Worm (Caenorhabditis elegans) whole organism, young adult: ENCODE measurements around the gene T21B10.3.

Experiments used
- B0035.1 ChIP-seq: sonication (generic microtip); optimal IDR thresholded peaks from 2 replicates; lab custom pipeline; 2016; ENCODE audit warnings: missing genetic modification characterization, mild to moderate bottlenecking, missing compliant biosample characterization, missing genotype, missing genetic modification reagents
- B0336.3 ChIP-seq: fragments of 200-800 bp; sonication (Bioruptor generic); IDR thresholded peaks from 2 replicates; pipeline ENCODE4 v1.3.6; 2022; ENCODE audit warnings: missing genetic modification characterization, missing compliant biosample characterization
- C17E4.6 ChIP-seq: fragments of 200-800 bp; sonication (Bioruptor generic); IDR thresholded peaks from 2 replicates; pipeline ENCODE4 v1.3.6; 2022; ENCODE audit warnings: missing genetic modification reagents, missing genetic modification characterization, missing compliant biosample characterization
- F10E7.11 ChIP-seq: sonication (generic microtip); optimal IDR thresholded peaks from 2 replicates; lab custom pipeline; 2017; ENCODE audit warnings: mild to moderate bottlenecking, missing genetic modification characterization, moderate library complexity, missing compliant biosample characterization
- F39B2.1 ChIP-seq: fragments of 200-800 bp; sonication (Bioruptor generic); IDR thresholded peaks from 2 replicates; pipeline ENCODE4 v1.3.6; 2022; ENCODE audit warnings: missing genetic modification reagents, missing genetic modification characterization, missing compliant biosample characterization
- F57A8.1 ChIP-seq: fragments of 200-800 bp; sonication (Bioruptor generic); optimal IDR thresholded peaks from 2 replicates; lab custom pipeline; 2018; ENCODE audit warnings: mild to moderate bottlenecking, missing genetic modification characterization, moderate library complexity, missing compliant biosample characterization
- Y67H2A.10 ChIP-seq: fragments of 200-800 bp; sonication (Bioruptor generic); conservative IDR thresholded peaks from 2 replicates; pipeline ENCODE4 v1.3.6; 2022; ENCODE audit warnings: missing genetic modification reagents, missing genetic modification characterization, missing compliant biosample characterization
- Y79H2A.3 ChIP-seq: fragments of 200-800 bp; sonication (Bioruptor generic); conservative IDR thresholded peaks from 2 replicates; pipeline ENCODE4 v1.3.6; 2022; ENCODE audit warnings: missing genetic modification reagents, missing genetic modification characterization, missing compliant biosample characterization
- ZK185.1 ChIP-seq: sonication (generic microtip); optimal IDR thresholded peaks from 2 replicates; lab custom pipeline; 2016; ENCODE audit warnings: mild to moderate bottlenecking, missing genetic modification characterization, missing compliant biosample characterization; ENCODE audit not compliant: poor library complexity, severe bottlenecking
- aptf-2 ChIP-seq: fragments of 200-800 bp; sonication (Bioruptor generic); conservative IDR thresholded peaks from 2 replicates; pipeline ENCODE4 v1.3.6; 2022; ENCODE audit warnings: missing genetic modification reagents, missing genetic modification characterization, missing compliant biosample characterization
- athp-1 ChIP-seq: sonication (generic microtip); optimal IDR thresholded peaks from 2 replicates; lab custom pipeline; 2017; ENCODE audit warnings: mild to moderate bottlenecking, missing genetic modification characterization, missing compliant biosample characterization
- attf-3 ChIP-seq: fragments of 200-800 bp; sonication (Bioruptor generic); conservative IDR thresholded peaks from 2 replicates; pipeline ENCODE4 v1.3.6; 2022; ENCODE audit warnings: missing genetic modification reagents, missing genetic modification characterization, missing compliant biosample characterization
- attf-5 ChIP-seq: fragments of 200-800 bp; sonication (Bioruptor generic); optimal IDR thresholded peaks from 2 replicates; lab custom pipeline; 2018; ENCODE audit warnings: mild to moderate bottlenecking, missing genetic modification characterization, missing compliant biosample characterization
- attf-6 ChIP-seq: fragments of 200-800 bp; sonication (Bioruptor generic); IDR thresholded peaks from 2 replicates; pipeline ENCODE4 v1.3.6; 2022; ENCODE audit warnings: missing genetic modification reagents, missing genetic modification characterization, missing compliant biosample characterization
- bed-1 ChIP-seq: fragments of 200-800 bp; sonication (Bioruptor generic); IDR thresholded peaks from 2 replicates; pipeline ENCODE4 v1.3.6; 2022; ENCODE audit warnings: missing genetic modification reagents, missing genetic modification characterization, missing compliant biosample characterization
- cebp-1 ChIP-seq, 2 experiments: fragments of 200-800 bp in 1 of 2; sonication (Bioruptor generic) in 1 of 2; sonication (generic microtip) in 1 of 2; IDR thresholded peaks in 1 of 2; optimal IDR thresholded peaks in 1 of 2; 2 replicates each; pipeline versions ENCODE4 v1.3.6 to Lab custom; 2017 to 2022; ENCODE audit warnings: missing compliant biosample characterization in 2 of 2, missing genetic modification characterization in 2 of 2, mild to moderate bottlenecking in 1 of 2, missing genetic modification reagents in 1 of 2, moderate library complexity in 1 of 2
- ceh-79 ChIP-seq: sonication (generic microtip); optimal IDR thresholded peaks from 2 replicates; lab custom pipeline; 2017; ENCODE audit warnings: mild to moderate bottlenecking, missing genetic modification characterization, missing compliant biosample characterization
- hlh-26 ChIP-seq: fragments of 200-800 bp; sonication (Bioruptor generic); conservative IDR thresholded peaks from 2 replicates; pipeline ENCODE4 v1.3.6; 2022; ENCODE audit warnings: missing genetic modification reagents, missing genetic modification characterization, missing compliant biosample characterization
- lin-26 ChIP-seq: fragments of 200-800 bp; sonication (Bioruptor generic); IDR thresholded peaks from 2 replicates; pipeline ENCODE4 v1.3.6; 2022; ENCODE audit warnings: missing genetic modification reagents, missing genetic modification characterization, missing compliant biosample characterization
- lin-40 ChIP-seq: sonication (generic microtip); optimal IDR thresholded peaks from 2 replicates; lab custom pipeline; 2016; ENCODE audit warnings: missing genetic modification characterization, mild to moderate bottlenecking, missing compliant biosample characterization, missing genotype, missing genetic modification reagents
- lin-54 ChIP-seq: fragments of 200-800 bp; sonication (Bioruptor generic); optimal IDR thresholded peaks from 2 replicates; lab custom pipeline; 2018; ENCODE audit warnings: mild to moderate bottlenecking, missing genetic modification characterization, missing compliant biosample characterization
- lir-1 ChIP-seq: fragments of 200-800 bp; sonication (Bioruptor generic); conservative IDR thresholded peaks from 2 replicates; pipeline ENCODE4 v1.3.6; 2022; ENCODE audit warnings: missing genetic modification reagents, missing genetic modification characterization, missing compliant biosample characterization
- lsy-27 ChIP-seq: sonication (generic microtip); optimal IDR thresholded peaks from 2 replicates; lab custom pipeline; 2017; ENCODE audit warnings: missing genetic modification characterization, mild to moderate bottlenecking, missing compliant biosample characterization, antibody characterized with exemption, missing genotype, borderline replicate concordance; ENCODE audit not compliant: insufficient read depth
- madf-3 ChIP-seq: fragments of 200-800 bp; sonication (Bioruptor generic); IDR thresholded peaks from 2 replicates; pipeline ENCODE4 v1.3.6; 2022; ENCODE audit warnings: missing genetic modification reagents, missing genetic modification characterization, missing compliant biosample characterization
- madf-6 ChIP-seq: fragments of 200-800 bp; sonication (Bioruptor generic); IDR thresholded peaks from 2 replicates; pipeline ENCODE4 v1.3.6; 2022; ENCODE audit warnings: missing genetic modification reagents, missing genetic modification characterization, missing compliant biosample characterization
- nhr-179 ChIP-seq: sonication (generic microtip); optimal IDR thresholded peaks from 2 replicates; lab custom pipeline; 2016; ENCODE audit warnings: mild to moderate bottlenecking, missing genetic modification characterization, missing compliant biosample characterization
- pbrm-1 ChIP-seq: fragments of 200-800 bp; sonication (Bioruptor generic); IDR thresholded peaks from 2 replicates; pipeline ENCODE4 v1.3.6; 2022; ENCODE audit warnings: missing genetic modification reagents, missing genetic modification characterization, missing compliant biosample characterization
- rpc-1 ChIP-seq, 2 experiments: fragments of 150-350 bp in 1 of 2; sonication (generic microtip) in 1 of 2; optimal IDR thresholded peaks; 2 replicates each; lab custom pipeline; 2014 to 2018; ENCODE audit warnings: missing biosample characterization in 1 of 2, missing genetic modification characterization in 1 of 2, missing genetic modification reagents in 1 of 2, missing genotype in 1 of 2
- snpc-4 ChIP-seq, 5 experiments: fragments of 150-350 bp in 1 of 5; sonication (generic microtip) in 4 of 5; optimal IDR thresholded peaks; 2 replicates each; lab custom pipeline; 2014 to 2018; ENCODE audit warnings: missing genetic modification characterization in 5 of 5, missing biosample characterization in 3 of 5, antibody characterized with exemption in 2 of 5, mild to moderate bottlenecking in 2 of 5, missing compliant biosample characterization in 2 of 5, missing genotype in 2 of 5, moderate library complexity in 2 of 5, missing genetic modification reagents in 1 of 5
- unc-130 ChIP-seq: sonication (generic microtip); optimal IDR thresholded peaks from 2 replicates; lab custom pipeline; 2016; ENCODE audit warnings: missing genetic modification reagents, missing genetic modification characterization, missing compliant biosample characterization
- zfh-2 ChIP-seq: fragments of 200-800 bp; sonication (Bioruptor generic); conservative IDR thresholded peaks from 2 replicates; pipeline ENCODE4 v1.3.6; 2022; ENCODE audit warnings: missing genetic modification reagents, missing genetic modification characterization, missing compliant biosample characterization
- ztf-22 ChIP-seq: fragments of 200-800 bp; sonication (Bioruptor generic); optimal IDR thresholded peaks from 2 replicates; lab custom pipeline; 2018; ENCODE audit warnings: mild to moderate bottlenecking, missing genetic modification characterization, moderate library complexity, missing compliant biosample characterization
- ztf-25 ChIP-seq: fragments of 200-800 bp; sonication (Bioruptor generic); IDR thresholded peaks from 2 replicates; pipeline ENCODE4 v1.3.6; 2022; ENCODE audit warnings: missing genetic modification reagents, missing genetic modification characterization, missing compliant biosample characterization

T21B10.3 gene

DNA sequence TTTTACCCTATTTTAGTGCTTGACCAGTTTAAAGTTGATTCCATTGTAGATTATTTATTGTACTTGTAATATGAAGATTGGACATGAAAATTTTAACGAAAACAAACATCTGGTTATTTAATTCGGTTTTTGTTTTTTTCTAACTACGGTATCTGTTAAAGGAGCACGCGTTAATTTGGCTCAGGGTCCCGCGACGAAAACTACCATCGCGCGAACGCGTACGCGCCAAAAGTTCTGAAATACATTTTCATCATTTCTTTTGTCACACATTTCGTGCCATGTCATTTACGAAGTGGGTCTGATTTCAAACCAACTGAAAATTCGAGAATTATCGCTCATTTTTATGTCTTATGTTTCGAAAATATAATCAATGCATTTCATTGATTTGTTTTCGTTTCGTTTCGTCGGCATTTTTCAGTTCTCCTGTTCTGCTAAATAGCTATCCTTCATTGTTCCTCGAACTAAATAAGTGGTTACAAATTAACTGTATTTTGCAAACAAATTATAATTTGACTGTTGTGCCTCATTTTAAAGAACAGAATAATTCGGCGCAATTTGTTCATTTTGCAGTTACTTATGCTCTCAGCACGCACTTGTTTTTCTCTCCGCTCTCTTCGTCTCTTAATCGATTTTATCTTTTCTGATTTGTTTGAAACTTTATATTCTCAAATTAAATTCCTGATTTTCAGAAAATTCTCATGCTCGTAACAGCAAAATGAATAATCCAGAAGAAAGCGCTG lies at the start of gene T21B10.3 (continued):
- TF ChIP-seq lin-40 (tag; lab: Kevin White, UChicago), result peak; percentile 36
- peak; percentile 95 for TF ChIP-seq Y79H2A.3
- TF ChIP-seq nhr-179, result no peak
- peak; percentile 87 for TF ChIP-seq attf-6 (GFP tag; lab: Robert Waterston, UW)
- TF ChIP-seq rpc-1 (optimal IDR thresholded peaks at IDR 0.05; lab: Kevin White, UChicago), result no peak
- TF ChIP-seq rpc-1 (tag; optimal IDR thresholded peaks at IDR 0.05; lab: Kevin White, UChicago), result peak; percentile 15
- TF ChIP-seq ztf-25 (GFP tag; lab: Robert Waterston, UW), result peak; percentile 89
- peak; percentile 24 for TF ChIP-seq attf-5 (GFP tag; lab: Kevin White, UChicago)
- peak; percentile 33 for TF ChIP-seq ZK185.1 (tag; lab: Kevin White, UChicago)
- peak; percentile 81 for TF ChIP-seq lir-1
- no peak for TF ChIP-seq bed-1 (GFP tag; lab: Robert Waterston, UW)
- TF ChIP-seq Y67H2A.10, result peak; percentile 62; the same call in 1 of the 2 replicates
- peak; percentile 89 for TF ChIP-seq pbrm-1 (GFP tag; lab: Robert Waterston, UW)
- TF ChIP-seq cebp-1 (GFP tag; IDR thresholded peaks at IDR 0.05; lab: Robert Waterston, UW), result peak; percentile 30; the same call in 1 of the 2 replicates
- TF ChIP-seq cebp-1 (tag; optimal IDR thresholded peaks at IDR 0.05; lab: Kevin White, UChicago), result peak; percentile 68
- TF ChIP-seq hlh-26, result no peak
- TF ChIP-seq ztf-22 (GFP tag; lab: Kevin White, UChicago), result no peak
- TF ChIP-seq snpc-4 (GFP tag; optimal IDR thresholded peaks at IDR 0.05; lab: Kevin White, UChicago), result peak; percentile 72
- peak; percentile 7 to 72 (median 65) for TF ChIP-seq snpc-4 (tag; optimal IDR thresholded peaks at IDR 0.05; lab: Kevin White, UChicago)
- no peak for TF ChIP-seq F57A8.1 (GFP tag; lab: Kevin White, UChicago)
- 0 out of 2 replicates have a peak, but pooled peaks have one; percentile 32 for TF ChIP-seq F39B2.1 (GFP tag; lab: Robert Waterston, UW)
- TF ChIP-seq madf-6, result peak; percentile 99
- no peak for TF ChIP-seq F10E7.11 (tag; lab: Kevin White, UChicago)
- peak; percentile 53 for TF ChIP-seq B0035.1 (tag; lab: Kevin White, UChicago)
- TF ChIP-seq lsy-27 (tag; lab: Kevin White, UChicago), result no peak
- peak; percentile 90 for TF ChIP-seq athp-1 (tag; lab: Kevin White, UChicago)
- TF ChIP-seq unc-130, result peak; percentile 95
- TF ChIP-seq C17E4.6, result peak; percentile 86
- peak; percentile 90 for TF ChIP-seq lin-54 (GFP tag; lab: Kevin White, UChicago)
- no peak for TF ChIP-seq zfh-2 (GFP tag; lab: Robert Waterston, UW)
- peak; percentile 45; the same call in 1 of the 2 replicates for TF ChIP-seq aptf-2 (GFP tag; lab: Robert Waterston, UW)
- TF ChIP-seq lin-26 (GFP tag; lab: Robert Waterston, UW), result peak; percentile 75
- no peak for TF ChIP-seq ceh-79 (tag; lab: Kevin White, UChicago)
- TF ChIP-seq B0336.3 (GFP tag; lab: Robert Waterston, UW), result peak; percentile 93

DNA sequence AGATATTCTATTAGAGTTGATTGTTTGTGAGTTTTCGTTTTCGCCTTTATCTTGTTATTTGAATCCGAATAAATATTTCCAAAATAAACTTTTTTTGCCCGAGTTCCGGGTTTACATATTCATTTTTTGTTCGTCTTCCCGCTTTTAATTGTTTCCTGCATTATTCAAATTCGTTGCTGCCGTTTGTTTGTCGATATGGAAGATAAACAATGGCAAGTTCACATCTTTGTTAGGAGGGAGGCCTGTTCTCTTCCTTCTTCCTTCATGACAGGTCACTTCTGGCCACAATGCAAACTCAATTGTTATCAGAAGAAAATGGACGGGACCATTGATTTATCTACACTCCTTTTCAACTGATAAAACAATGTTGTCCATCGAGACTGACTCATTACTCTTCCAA lies 44.6 kb upstream of the T21B10.3 start:
- TF ChIP-seq attf-3 (GFP tag; lab: Robert Waterston, UW) (no peak), madf-3 (GFP tag; lab: Robert Waterston, UW) (0 out of 2 replicates have a peak, but pooled peaks have one; percentile 50), madf-6 (peak; percentile 18; the same call in 1 of the 2 replicates)
